Worm (Caenorhabditis elegans) whole organism, L1 larva: ENCODE measurements around the gene ptr-1.

Experiments used
- lin-35 ChIP-seq, 2 experiments: fragments of 150-350 bp; optimal IDR thresholded peaks; 2 replicates each; lab custom pipeline; 2014; ENCODE audit warnings: missing biosample characterization in 2 of 2, missing genetic modification characterization in 2 of 2, missing genetic modification reagents in 2 of 2
- nhr-237 ChIP-seq: fragments of 150-350 bp; optimal IDR thresholded peaks from 2 replicates; lab custom pipeline; 2014; ENCODE audit warnings: missing biosample characterization, missing genetic modification characterization
- nhr-90 ChIP-seq: sonication (generic microtip); optimal IDR thresholded peaks from 2 replicates; lab custom pipeline; 2016; ENCODE audit warnings: mild to moderate bottlenecking, missing genetic modification characterization, missing compliant biosample characterization; ENCODE audit not compliant: poor library complexity

DNA sequence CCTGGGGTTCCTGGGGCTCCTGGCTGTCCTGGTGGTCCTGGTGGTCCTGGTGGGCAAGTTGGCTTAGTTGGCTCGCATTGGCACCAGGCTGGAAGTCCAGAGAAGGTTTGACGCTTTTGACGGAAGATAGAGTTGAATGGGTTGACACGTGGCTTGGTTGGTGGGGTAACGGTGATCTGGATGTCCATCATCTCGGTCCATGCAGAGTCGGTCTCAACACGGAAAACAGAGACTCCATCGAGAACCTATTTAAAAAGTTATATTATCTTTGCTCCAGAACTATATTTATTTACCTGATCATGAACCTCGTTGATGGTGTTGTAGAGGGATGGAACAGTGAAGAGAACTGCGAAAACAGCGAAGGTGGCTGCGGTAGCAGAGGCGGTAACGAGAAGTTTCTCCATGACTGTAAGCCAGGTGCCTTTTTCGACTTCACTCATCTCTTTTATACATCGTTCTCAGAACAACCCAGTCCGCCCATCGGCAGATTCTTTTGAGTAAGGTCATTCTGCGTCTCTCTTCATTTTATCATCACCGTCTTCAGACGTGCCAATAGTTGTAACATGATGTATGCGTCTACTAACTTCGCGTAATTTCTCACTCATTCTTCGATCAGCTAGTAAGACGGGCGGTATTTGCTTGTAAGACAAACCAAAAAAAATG lies 21.2 kb downstream of the ptr-1 start, which contains the start of gene col-144:
- TF ChIP-seq lin-35 (GFP tag; optimal IDR thresholded peaks at IDR 0.05; lab: Kevin White, UChicago) = peak in 1 of 2 experiments; percentile 26
- no peak for TF ChIP-seq nhr-90
- no peak for TF ChIP-seq nhr-237
